Worm (Caenorhabditis elegans): ENCODE results near the gene acs-4.

DNA sequence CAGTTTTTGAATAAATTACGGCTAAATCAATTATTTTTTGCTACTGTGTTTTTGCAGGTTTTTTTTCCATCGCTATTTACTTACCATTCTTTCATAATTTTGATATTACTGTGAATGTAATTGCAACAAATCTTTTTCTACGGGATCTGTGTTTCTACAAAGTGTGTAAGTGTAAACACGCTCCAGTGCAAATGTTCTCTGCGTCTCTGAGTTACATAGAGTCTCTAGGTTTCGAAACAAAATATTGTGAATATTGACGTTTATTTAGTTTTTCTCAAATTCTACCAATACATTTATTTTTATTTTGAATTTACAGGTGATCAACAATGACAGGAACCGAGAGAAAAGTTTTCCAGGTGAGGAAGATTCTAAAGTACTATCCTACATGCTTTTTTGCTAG lies 16.4 kb downstream of the acs-4 start, which contains the start of gene yju-2:
- peak; percentile 15 for TF ChIP-seq ama-1 (optimal IDR thresholded peaks at IDR 0.05)
- TF ChIP-seq elt-3 (tag; optimal IDR thresholded peaks at IDR 0.05): no peak
- TF ChIP-seq lin-39 (tag; optimal IDR thresholded peaks at IDR 0.05): no peak
- no peak for TF ChIP-seq nhr-11 (tag; optimal IDR thresholded peaks at IDR 0.05)
- peak; percentile 29 to 82 for TF ChIP-seq lsy-2 (tag; optimal IDR thresholded peaks at IDR 0.05)
- no peak for TF ChIP-seq ceh-82 (tag; optimal IDR thresholded peaks at IDR 0.05)
- TF ChIP-seq C34F6.9 (tag; optimal IDR thresholded peaks at IDR 0.05): peak; percentile 92
- TF ChIP-seq snpc-4 (tag; optimal IDR thresholded peaks at IDR 0.05): no peak
- TF ChIP-seq sem-4 (tag; optimal IDR thresholded peaks at IDR 0.05): peak; percentile 47
- TF ChIP-seq egl-27 (tag; optimal IDR thresholded peaks at IDR 0.05): no peak

Data from whole organism, L2 larva.